Worm (Caenorhabditis elegans) whole organism, late embryonic: ENCODE data around the gene nasp-2.

Experiments used
- ama-1 ChIP-seq: fragments of 150-350 bp; optimal IDR thresholded peaks from 2 replicates; lab custom pipeline; 2014
- ceh-18 ChIP-seq: sonication (generic microtip); optimal IDR thresholded peaks from 2 replicates; lab custom pipeline; 2016; ENCODE audit warnings: missing genetic modification characterization, missing compliant biosample characterization
- ceh-48 ChIP-seq: sonication (generic microtip); optimal IDR thresholded peaks from 2 replicates; lab custom pipeline; 2016; ENCODE audit warnings: missing genetic modification characterization, inconsistent platforms, missing compliant biosample characterization
- elt-2 ChIP-seq: sonication (generic microtip); optimal IDR thresholded peaks from 2 replicates; lab custom pipeline; 2016; ENCODE audit warnings: missing genetic modification reagents, missing genetic modification characterization, missing compliant biosample characterization
- hlh-8 ChIP-seq: sonication (generic microtip); optimal IDR thresholded peaks from 2 replicates; lab custom pipeline; 2016; ENCODE audit warnings: missing genotype, missing genetic modification characterization, missing compliant biosample characterization
- nhr-11 ChIP-seq: fragments of 150-350 bp; optimal IDR thresholded peaks from 2 replicates; lab custom pipeline; 2014; ENCODE audit warnings: missing biosample characterization, missing genetic modification characterization
- npax-4 ChIP-seq: sonication (generic microtip); optimal IDR thresholded peaks from 2 replicates; lab custom pipeline; 2016; ENCODE audit warnings: missing genetic modification characterization, missing compliant biosample characterization
- pqm-1 ChIP-seq: sonication (generic microtip); optimal IDR thresholded peaks from 2 replicates; lab custom pipeline; 2016; ENCODE audit warnings: missing genetic modification characterization, missing compliant biosample characterization
- pros-1 ChIP-seq: fragments of 150-350 bp; optimal IDR thresholded peaks from 2 replicates; lab custom pipeline; 2014; ENCODE audit warnings: missing biosample characterization, missing genetic modification reagents, missing genetic modification characterization
- rnt-1 ChIP-seq: sonication (generic microtip); optimal IDR thresholded peaks from 2 replicates; lab custom pipeline; 2016; ENCODE audit warnings: missing genetic modification characterization, missing compliant biosample characterization
- tbx-2 ChIP-seq: sonication (generic microtip); optimal IDR thresholded peaks from 2 replicates; lab custom pipeline; 2016; ENCODE audit warnings: missing genetic modification characterization, missing compliant biosample characterization
- unc-55 ChIP-seq: sonication (generic microtip); optimal IDR thresholded peaks from 2 replicates; lab custom pipeline; 2017; ENCODE audit warnings: missing biosample characterization, missing genetic modification reagents, missing genetic modification characterization
- unc-86 ChIP-seq: sonication (generic microtip); optimal IDR thresholded peaks from 2 replicates; lab custom pipeline; 2016; ENCODE audit warnings: missing genetic modification characterization, missing compliant biosample characterization

DNA sequence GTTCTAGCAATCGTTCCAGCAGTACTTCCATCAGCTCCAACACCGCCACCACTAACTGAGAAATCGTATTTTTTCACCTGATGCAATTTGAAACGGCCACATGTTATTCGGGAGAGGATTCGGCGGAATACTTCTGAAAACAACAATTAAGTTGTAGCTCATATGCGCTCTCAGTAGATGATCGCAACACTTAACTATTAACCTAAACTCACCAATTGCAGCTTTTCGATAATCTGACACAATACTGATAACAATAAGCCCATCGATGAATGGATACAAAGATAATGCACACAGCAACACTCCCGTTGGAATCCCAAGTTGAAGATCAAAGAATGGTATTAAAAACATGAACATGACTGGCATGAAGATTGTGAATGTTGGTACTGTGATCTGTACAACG is 26.0 kb upstream of the nasp-2 start:
- no peak for TF ChIP-seq ceh-48
- TF ChIP-seq ama-1 (lab: Kevin White, UChicago) = no peak
- no peak for TF ChIP-seq ceh-18 (tag; lab: Kevin White, UChicago)
- TF ChIP-seq hlh-8 = no peak
- no peak for TF ChIP-seq nhr-11 (tag; lab: Kevin White, UChicago)
- no peak for TF ChIP-seq unc-55 (GFP tag; lab: Kevin White, UChicago)
- no peak for TF ChIP-seq unc-86 (tag; lab: Kevin White, UChicago)
- TF ChIP-seq tbx-2 (tag; lab: Kevin White, UChicago) = no peak
- TF ChIP-seq pqm-1 (tag; lab: Kevin White, UChicago) = no peak
- no peak for TF ChIP-seq elt-2 (tag; lab: Kevin White, UChicago)
- no peak for TF ChIP-seq pros-1 (tag; lab: Kevin White, UChicago)
- no peak for TF ChIP-seq npax-4 (tag; lab: Kevin White, UChicago)
- no peak for TF ChIP-seq rnt-1 (tag; lab: Kevin White, UChicago)
